Fruit fly (Drosophila melanogaster) whole organism, embryonic: ENCODE results near the gene cerv.
A peak's percentile ranks its signal among the peaks of the same experiment; 100 is the strongest.

Source experiments
- Abd-B ChIP-seq: fragments of 200-800 bp; sonication (Bioruptor generic); optimal IDR thresholded peaks from 2 replicates; lab custom pipeline; 2018; ENCODE audit warnings: missing biosample characterization, mild to moderate bottlenecking, missing genetic modification characterization, moderate library complexity
- Atf-2 ChIP-seq: fragments of 200-800 bp; sonication (Bioruptor generic); optimal IDR thresholded peaks from 2 replicates; lab custom pipeline; 2016; ENCODE audit warnings: missing biosample characterization, missing genetic modification characterization
- Bteb2 ChIP-seq: fragments of 200-800 bp; sonication (Bioruptor generic); optimal IDR thresholded peaks from 2 replicates; lab custom pipeline; 2016; ENCODE audit warnings: missing biosample characterization, missing genetic modification characterization
- CG10543 ChIP-seq: fragments of 200-800 bp; sonication (Bioruptor generic); optimal IDR thresholded peaks from 3 replicates; lab custom pipeline; 2017; ENCODE audit warnings: missing biosample characterization, mild to moderate bottlenecking, missing genetic modification characterization, moderate library complexity
- CG11695 ChIP-seq: fragments of 200-800 bp; sonication (Bioruptor generic); IDR thresholded peaks from 3 replicates; pipeline ENCODE4 v1.3.6; 2022; ENCODE audit warnings: missing biosample characterization, missing genetic modification characterization
- CG12391 ChIP-seq: fragments of 200-800 bp; sonication (Bioruptor generic); optimal IDR thresholded peaks from 3 replicates; lab custom pipeline; 2018; ENCODE audit warnings: missing biosample characterization, mild to moderate bottlenecking, missing genetic modification characterization, moderate library complexity
- CG13894 ChIP-seq: fragments of 200-800 bp; sonication (Bioruptor generic); optimal IDR thresholded peaks from 3 replicates; lab custom pipeline; 2018; ENCODE audit warnings: missing biosample characterization, mild to moderate bottlenecking, missing genetic modification characterization, moderate library complexity
- CG14441 ChIP-seq: fragments of 200-800 bp; sonication (Bioruptor generic); IDR thresholded peaks from 2 replicates; pipeline ENCODE4 v1.3.6; 2022; ENCODE audit warnings: missing biosample characterization, missing genetic modification characterization
- CG14710 ChIP-seq: fragments of 200-800 bp; sonication (Bioruptor generic); optimal IDR thresholded peaks from 3 replicates; lab custom pipeline; 2019; ENCODE audit warnings: missing biosample characterization, mild to moderate bottlenecking, missing genetic modification characterization, moderate library complexity
- CG14965 ChIP-seq: fragments of 200-800 bp; sonication (Bioruptor generic); optimal IDR thresholded peaks from 2 replicates; lab custom pipeline; 2016; ENCODE audit warnings: missing biosample characterization, missing genetic modification characterization, borderline replicate concordance
- CG17328 ChIP-seq: fragments of 200-800 bp; sonication (Bioruptor generic); IDR thresholded peaks from 2 replicates; pipeline ENCODE4 v1.3.6; 2022; ENCODE audit warnings: missing biosample characterization, missing genetic modification characterization
- CG18476 ChIP-seq: fragments of 200-800 bp; sonication (Bioruptor generic); optimal IDR thresholded peaks from 2 replicates; lab custom pipeline; 2016; ENCODE audit warnings: missing biosample characterization, mild to moderate bottlenecking, missing genetic modification characterization
- CG3281 ChIP-seq: fragments of 200-800 bp; sonication (Bioruptor generic); optimal IDR thresholded peaks from 3 replicates; lab custom pipeline; 2017; ENCODE audit warnings: missing biosample characterization, mild to moderate bottlenecking, missing genetic modification characterization
- CG3407 ChIP-seq: fragments of 200-800 bp; sonication (Bioruptor generic); optimal IDR thresholded peaks from 2 replicates; lab custom pipeline; 2018; ENCODE audit warnings: missing biosample characterization, mild to moderate bottlenecking, missing genetic modification characterization
- CG6175 ChIP-seq: fragments of 200-800 bp; sonication (Bioruptor generic); IDR thresholded peaks from 3 replicates; pipeline ENCODE4 v1.3.6; 2022; ENCODE audit warnings: missing biosample characterization, missing genetic modification characterization
- CG6272 ChIP-seq: fragments of 200-800 bp; sonication (Bioruptor generic); IDR thresholded peaks from 2 replicates; pipeline ENCODE4 v1.3.6; 2022; ENCODE audit warnings: missing biosample characterization, missing genetic modification characterization
- CG7372 ChIP-seq: fragments of 200-800 bp; sonication (Bioruptor generic); IDR thresholded peaks from 2 replicates; pipeline ENCODE4 v1.3.6; 2022; ENCODE audit warnings: missing biosample characterization, missing genetic modification characterization
- CG9609 ChIP-seq: fragments of 200-800 bp; sonication (Bioruptor generic); optimal IDR thresholded peaks from 3 replicates; lab custom pipeline; 2016; ENCODE audit warnings: missing biosample characterization, missing genetic modification characterization
- D19A ChIP-seq: fragments of 200-800 bp; optimal IDR thresholded peaks from 3 replicates; lab custom pipeline; 2019; ENCODE audit warnings: missing biosample characterization, mild to moderate bottlenecking, missing genetic modification characterization, moderate library complexity
- HLH3B ChIP-seq: fragments of 200-800 bp; sonication (Bioruptor generic); IDR thresholded peaks from 2 replicates; pipeline ENCODE4 v1.3.6; 2022; ENCODE audit warnings: missing biosample characterization, missing genetic modification characterization
- Hr78 ChIP-seq, 2 experiments: fragments of 200-800 bp in 1 of 2; fragments of >200 bp in 1 of 2; sonication (Bioruptor generic) in 1 of 2; optimal IDR thresholded peaks; 2 replicates each; lab custom pipeline; 2017 to 2019; ENCODE audit warnings: missing biosample characterization in 2 of 2, missing genetic modification characterization in 2 of 2, mild to moderate bottlenecking in 1 of 2, moderate library complexity in 1 of 2
- Lhr ChIP-seq: fragments of 200-800 bp; sonication (Bioruptor generic); optimal IDR thresholded peaks from 3 replicates; lab custom pipeline; 2017; ENCODE audit warnings: mild to moderate bottlenecking, missing biosample characterization, missing genetic modification reagents, missing genetic modification characterization
- MTF-1 ChIP-seq: fragments of 200-800 bp; sonication (Bioruptor generic); optimal IDR thresholded peaks from 2 replicates; lab custom pipeline; 2018; ENCODE audit warnings: missing biosample characterization, mild to moderate bottlenecking, missing genetic modification characterization, borderline replicate concordance
- Nf-YC ChIP-seq: fragments of 200-800 bp; optimal IDR thresholded peaks from 3 replicates; lab custom pipeline; 2019; ENCODE audit warnings: missing biosample characterization, mild to moderate bottlenecking, missing genetic modification characterization, moderate library complexity
- NfI ChIP-seq: fragments of 200-800 bp; sonication (Bioruptor generic); optimal IDR thresholded peaks from 3 replicates; lab custom pipeline; 2018; ENCODE audit warnings: missing biosample characterization, mild to moderate bottlenecking, missing genetic modification characterization, moderate library complexity
- PHDP ChIP-seq: fragments of 200-800 bp; sonication (Bioruptor generic); optimal IDR thresholded peaks from 3 replicates; lab custom pipeline; 2018; ENCODE audit warnings: missing biosample characterization, mild to moderate bottlenecking, missing genetic modification characterization, moderate library complexity
- Side ChIP-seq: fragments of 200-800 bp; sonication (Bioruptor generic); optimal IDR thresholded peaks from 2 replicates; lab custom pipeline; 2016; ENCODE audit warnings: missing biosample characterization, missing genetic modification characterization
- Vsx1 ChIP-seq: fragments of 200-800 bp; sonication (Bioruptor generic); optimal IDR thresholded peaks from 2 replicates; lab custom pipeline; 2017; ENCODE audit warnings: missing biosample characterization, mild to moderate bottlenecking, missing genetic modification characterization, missing genetic modification reagents
- ara ChIP-seq: fragments of 200-800 bp; sonication (Bioruptor generic); IDR thresholded peaks from 2 replicates; pipeline ENCODE4 v1.3.6; 2022; ENCODE audit warnings: missing biosample characterization, missing genetic modification characterization
- ase ChIP-seq: fragments of 200-800 bp; sonication (Bioruptor generic); IDR thresholded peaks from 3 replicates; pipeline ENCODE4 v1.3.6; 2022; ENCODE audit warnings: missing biosample characterization, missing genetic modification characterization
- ash1 ChIP-seq: fragments of 200-800 bp; sonication (Bioruptor generic); optimal IDR thresholded peaks from 2 replicates; lab custom pipeline; 2018; ENCODE audit warnings: missing biosample characterization, mild to moderate bottlenecking, missing genetic modification characterization
- bcd ChIP-seq: fragments of 200-800 bp; sonication (Bioruptor generic); optimal IDR thresholded peaks from 2 replicates; lab custom pipeline; 2017; ENCODE audit warnings: missing biosample characterization, mild to moderate bottlenecking, missing genetic modification characterization
- cad ChIP-seq: fragments of >200 bp; optimal IDR thresholded peaks from 2 replicates; lab custom pipeline; 2017; ENCODE audit warnings: missing biosample characterization, missing genetic modification characterization
- cas ChIP-seq: fragments of 200-800 bp; sonication (Bioruptor generic); IDR thresholded peaks from 2 replicates; pipeline ENCODE4 v1.3.6; 2022; ENCODE audit warnings: missing biosample characterization, missing genetic modification characterization
- ci ChIP-seq: fragments of 200-800 bp; sonication (Bioruptor generic); IDR thresholded peaks from 3 replicates; pipeline ENCODE4 v1.3.6; 2022; ENCODE audit warnings: missing biosample characterization, missing genetic modification characterization
- eve ChIP-seq, 2 experiments: fragments of >200 bp; optimal IDR thresholded peaks; 2 replicates each; lab custom pipeline; 2017; ENCODE audit warnings: missing biosample characterization in 2 of 2, missing genetic modification characterization in 2 of 2
- gcm2 ChIP-seq: fragments of 200-800 bp; sonication (Bioruptor generic); optimal IDR thresholded peaks from 2 replicates; lab custom pipeline; 2016; ENCODE audit warnings: missing biosample characterization, missing genetic modification characterization
- gem ChIP-seq: fragments of 200-800 bp; sonication (Bioruptor generic); optimal IDR thresholded peaks from 2 replicates; lab custom pipeline; 2019; ENCODE audit warnings: missing biosample characterization, mild to moderate bottlenecking, missing genetic modification characterization, moderate library complexity
- hkb ChIP-seq, 2 experiments: fragments of 200-800 bp in 1 of 2; fragments of >200 bp in 1 of 2; sonication (Bioruptor generic) in 1 of 2; IDR thresholded peaks in 1 of 2; optimal IDR thresholded peaks in 1 of 2; 2 replicates each; pipeline versions ENCODE4 v1.3.6 to Lab custom; 2017 to 2022; ENCODE audit warnings: missing biosample characterization in 1 of 2, missing genetic modification characterization in 1 of 2
- kah ChIP-seq: fragments of 200-800 bp; sonication (Bioruptor generic); optimal IDR thresholded peaks from 2 replicates; lab custom pipeline; 2018; ENCODE audit warnings: missing biosample characterization, mild to moderate bottlenecking, missing genetic modification characterization
- kni ChIP-seq: fragments of 200-800 bp; sonication (Bioruptor generic); optimal IDR thresholded peaks from 3 replicates; lab custom pipeline; 2017; ENCODE audit warnings: mild to moderate bottlenecking, missing biosample characterization, missing genetic modification reagents, missing genetic modification characterization
- knrl ChIP-seq: fragments of 200-800 bp; sonication (Bioruptor generic); IDR thresholded peaks from 3 replicates; pipeline ENCODE4 v1.3.6; 2022; ENCODE audit warnings: missing biosample characterization, missing genetic modification characterization; ENCODE audit not compliant: partially characterized antibody
- run ChIP-seq: fragments of 200-800 bp; sonication (Bioruptor generic); optimal IDR thresholded peaks from 3 replicates; lab custom pipeline; 2018; ENCODE audit warnings: missing biosample characterization, mild to moderate bottlenecking, missing genetic modification characterization
- slbo ChIP-seq: fragments of 200-800 bp; sonication (Bioruptor generic); IDR thresholded peaks from 2 replicates; pipeline ENCODE4 v1.3.6; 2022; ENCODE audit warnings: missing biosample characterization, missing genetic modification characterization
- stc ChIP-seq: fragments of 200-800 bp; sonication (Bioruptor generic); IDR thresholded peaks from 2 replicates; pipeline ENCODE4 v1.3.6; 2022; ENCODE audit warnings: missing biosample characterization, missing genetic modification characterization
- tio ChIP-seq: fragments of 200-800 bp; sonication (Bioruptor generic); optimal IDR thresholded peaks from 2 replicates; lab custom pipeline; 2017; ENCODE audit warnings: missing biosample characterization, missing genetic modification characterization, inconsistent platforms
- trh ChIP-seq: fragments of 200-800 bp; sonication (Bioruptor generic); optimal IDR thresholded peaks from 2 replicates; lab custom pipeline; 2016; ENCODE audit warnings: missing biosample characterization, missing genetic modification characterization
- ttk ChIP-seq: fragments of 200-800 bp; sonication (Bioruptor generic); IDR thresholded peaks from 2 replicates; pipeline ENCODE4 v2.1.2; 2022; ENCODE audit warnings: missing biosample characterization, missing genetic modification characterization
- z ChIP-seq: fragments of 200-800 bp; sonication (Bioruptor generic); IDR thresholded peaks from 3 replicates; pipeline ENCODE4 v1.3.6; 2022; ENCODE audit warnings: missing biosample characterization, missing genetic modification characterization
- zfh1 ChIP-seq: fragments of 200-800 bp; sonication (Bioruptor generic); IDR thresholded peaks from 3 replicates; pipeline ENCODE4 v1.3.6; 2022; ENCODE audit warnings: missing biosample characterization, missing genetic modification characterization

cerv gene

dm6 chrX:15615426-15615825, 37.5 kb upstream of the cerv start:
- TF ChIP-seq MTF-1 (GFP tag; lab: Kevin White, UChicago) (peak; percentile 4), bcd (GFP tag; lab: Kevin White, UChicago) (peak; percentile 61), CG10543 (GFP tag; lab: Kevin White, UChicago) (no peak), Nf-YC (tag; lab: Kevin White, UChicago) (no peak), D19A (tag; lab: Kevin White, UChicago) (peak; percentile 57), Abd-B (GFP tag; lab: Kevin White, UChicago) (peak; percentile 49), eve (GFP tag; optimal IDR thresholded peaks at IDR 0.05; lab: Kevin White, UChicago) (peak in 1 of 2 experiments; percentile 10), zfh1 (peak; percentile 50; the same call in 2 of the 3 replicates), kah (GFP tag; lab: Kevin White, UChicago) (peak; percentile 11), CG11695 (GFP tag; lab: Robert Waterston, UW) (peak; percentile 58; the same call in 1 of the 3 replicates), CG14441 (no peak; the same call in 1 of the 2 replicates), ci (GFP tag; lab: Robert Waterston, UW) (peak; percentile 75; the same call in 2 of the 3 replicates), cad (GFP tag; lab: Kevin White, UChicago) (no peak), CG3407 (GFP tag; lab: Kevin White, UChicago) (peak; percentile 27), Side (GFP tag; lab: Kevin White, UChicago) (no peak), CG7372 (GFP tag; lab: Robert Waterston, UW) (peak; percentile 48; the same call in 1 of the 2 replicates), tio (peak; percentile 17), cas (no peak), CG13894 (tag; lab: Kevin White, UChicago) (no peak), CG14965 (no peak), z (GFP tag; lab: Robert Waterston, UW) (no peak), ara (GFP tag; lab: Robert Waterston, UW) (peak; percentile 67), knrl (no peak), HLH3B (peak; percentile 66), Lhr (no peak), Bteb2 (peak; percentile 25), CG14710 (peak; percentile 42), gcm2 (GFP tag; lab: Kevin White, UChicago) (peak; percentile 20), CG12391 (tag; lab: Kevin White, UChicago) (peak; percentile 73), kni (no peak), Hr78 (GFP tag; optimal IDR thresholded peaks at IDR 0.05; lab: Kevin White, UChicago) (no peak), hkb (optimal IDR thresholded peaks at IDR 0.05; lab: Kevin White, UChicago) (no peak), hkb (GFP tag; IDR thresholded peaks at IDR 0.05; lab: Robert Waterston, UW) (peak; percentile 75), ase (GFP tag; lab: Robert Waterston, UW) (peak; percentile 32; the same call in 1 of the 3 replicates), Vsx1 (no peak), run (tag; lab: Kevin White, UChicago) (peak; percentile 3), slbo (GFP tag; lab: Robert Waterston, UW) (peak; percentile 44; the same call in 1 of the 2 replicates), NfI (GFP tag; lab: Kevin White, UChicago) (no peak), CG9609 (GFP tag; lab: Kevin White, UChicago) (no peak), Atf-2 (GFP tag; lab: Kevin White, UChicago) (peak; percentile 20), CG18476 (GFP tag; lab: Kevin White, UChicago) (no peak), CG6175 (GFP tag; lab: Robert Waterston, UW) (no peak), CG17328 (GFP tag; lab: Robert Waterston, UW) (peak; percentile 61; the same call in 1 of the 2 replicates), CG6272 (GFP tag; lab: Robert Waterston, UW) (no peak), ash1 (no peak), stc (GFP tag; lab: Robert Waterston, UW) (peak; percentile 70), ttk (GFP tag; lab: Robert Waterston, UW) (peak; percentile 51), trh (GFP tag; lab: Kevin White, UChicago) (no peak), PHDP (tag; lab: Kevin White, UChicago) (peak; percentile 61), CG3281 (GFP tag; lab: Kevin White, UChicago) (peak; percentile 25), gem (tag; lab: Kevin White, UChicago) (peak; percentile 82)
